Worm (Caenorhabditis elegans): ENCODE data around the gene col-102.
A peak's percentile ranks its signal among the peaks of the same experiment; 100 is the strongest.

The col-102 gene

DNA sequence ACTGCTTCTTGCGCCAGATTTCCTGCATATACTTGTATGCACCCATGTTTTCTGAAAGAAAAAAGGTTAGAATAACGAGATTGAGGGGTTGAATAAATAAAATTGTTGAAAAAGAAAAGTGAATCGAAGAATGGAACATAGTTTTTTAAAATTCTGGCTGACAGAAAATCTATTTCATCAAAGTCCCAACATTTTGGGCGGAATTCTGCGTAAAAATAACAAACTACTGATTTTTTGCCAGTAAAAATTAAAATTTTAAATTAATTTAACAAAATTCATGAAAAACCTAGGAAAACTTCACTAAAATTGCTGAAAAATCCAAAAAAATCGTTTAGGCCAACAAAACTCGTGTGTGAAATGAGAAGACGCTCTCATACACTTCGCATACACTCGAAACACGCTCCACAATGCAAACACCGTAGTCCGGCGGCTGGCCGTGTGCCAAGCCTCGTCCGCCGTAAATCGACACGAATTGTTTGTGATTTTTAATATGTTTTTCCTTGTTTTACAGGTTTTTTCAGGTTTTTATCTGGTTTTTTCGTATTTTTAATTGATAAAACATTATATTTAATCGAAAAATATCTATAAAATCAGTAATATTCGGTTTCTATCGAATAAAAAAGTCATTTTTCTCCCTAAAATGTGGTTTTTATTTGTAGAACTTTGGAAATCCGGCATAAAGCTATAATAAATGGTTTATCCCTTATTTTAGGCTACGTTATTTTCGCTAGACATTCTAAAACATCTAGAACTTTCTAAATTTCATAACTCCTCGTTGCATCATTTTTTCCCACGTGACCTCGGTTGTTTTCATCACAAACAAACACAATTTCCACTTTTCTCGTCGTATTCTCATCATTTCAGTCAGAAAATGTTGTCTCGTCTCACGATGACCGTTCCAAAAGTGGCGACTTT is 50.5 kb downstream of the col-102 start, which contains the start of the genes rpl-15 and K11H12.8 (continued):
- peak; percentile 100 for TF ChIP-seq pha-4 (tag; optimal IDR thresholded peaks at IDR 0.05)
- TF ChIP-seq lag-1 (GFP tag; IDR thresholded peaks at IDR 0.05): peak; percentile 90; the same call in 1 of the 2 replicates
- peak; percentile 93 for TF ChIP-seq F39B2.1 (GFP tag; IDR thresholded peaks at IDR 0.05)
- peak; percentile 96 for TF ChIP-seq aptf-2 (GFP tag; conservative IDR thresholded peaks at IDR 0.05)
- peak; percentile 99 for TF ChIP-seq egl-44 (GFP tag; IDR thresholded peaks at IDR 0.05)
- peak; percentile 94 for TF ChIP-seq hsf-1 (GFP tag; IDR thresholded peaks at IDR 0.05)
- peak; percentile 100 for TF ChIP-seq pbrm-1 (GFP tag; IDR thresholded peaks at IDR 0.05)
- TF ChIP-seq D2030.7 (GFP tag; IDR thresholded peaks at IDR 0.05): peak; percentile 99
- TF ChIP-seq madf-3 (GFP tag; IDR thresholded peaks at IDR 0.05): peak; percentile 99
- TF ChIP-seq ceh-100 (GFP tag; IDR thresholded peaks at IDR 0.05): peak; percentile 94
- TF ChIP-seq egrh-3 (GFP tag; IDR thresholded peaks at IDR 0.05): peak; percentile 92
- TF ChIP-seq Y67H2A.10 (GFP tag; conservative IDR thresholded peaks at IDR 0.05): peak; percentile 99
- peak; percentile 98 for TF ChIP-seq nhr-90 (tag; optimal IDR thresholded peaks at IDR 0.05)
- TF ChIP-seq xnd-1 (tag; optimal IDR thresholded peaks at IDR 0.05): peak; percentile 72
- peak; percentile 96 for TF ChIP-seq dpl-1 (GFP tag; optimal IDR thresholded peaks at IDR 0.05)
- peak; percentile 97 for TF ChIP-seq madf-10 (tag; optimal IDR thresholded peaks at IDR 0.05)
- peak; percentile 99 for TF ChIP-seq F23B12.7 (tag; optimal IDR thresholded peaks at IDR 0.05; ENCODE audit: insufficient read depth)
- TF ChIP-seq T07F8.4 (tag; optimal IDR thresholded peaks at IDR 0.05): peak; percentile 92
- TF ChIP-seq gei-17 (GFP tag; optimal IDR thresholded peaks at IDR 0.05): peak; percentile 92
- TF ChIP-seq let-526 (GFP tag; IDR thresholded peaks at IDR 0.05): peak; percentile 99
- peak; percentile 1 to 99 (median 93) for TF ChIP-seq lin-35 (GFP tag; optimal IDR thresholded peaks at IDR 0.05)
- peak; percentile 100 for TF ChIP-seq ztf-22 (GFP tag; optimal IDR thresholded peaks at IDR 0.05)
- peak; percentile 98 for TF ChIP-seq F49E8.2 (tag; optimal IDR thresholded peaks at IDR 0.05; ENCODE audit: insufficient read depth)
- no peak for TF ChIP-seq sdz-38 (tag; optimal IDR thresholded peaks at IDR 0.05)
- TF ChIP-seq chd-7 (tag; optimal IDR thresholded peaks at IDR 0.05): peak; percentile 98
- TF ChIP-seq attf-5 (GFP tag; optimal IDR thresholded peaks at IDR 0.05): peak; percentile 100
- TF ChIP-seq F22D6.2 (tag; optimal IDR thresholded peaks at IDR 0.05): no peak
- peak; percentile 99 for TF ChIP-seq Y79H2A.3 (GFP tag; conservative IDR thresholded peaks at IDR 0.05)
- TF ChIP-seq mxl-1 (tag; optimal IDR thresholded peaks at IDR 0.05): peak; percentile 64
- no peak for TF ChIP-seq hlh-26 (GFP tag; conservative IDR thresholded peaks at IDR 0.05)
- peak; percentile 96 for TF ChIP-seq him-1 (tag; optimal IDR thresholded peaks at IDR 0.05)
- peak; percentile 99 for TF ChIP-seq lin-54 (GFP tag; optimal IDR thresholded peaks at IDR 0.05)
- peak; percentile 91 for TF ChIP-seq attf-3 (GFP tag; conservative IDR thresholded peaks at IDR 0.05)
- TF ChIP-seq snpc-1.3 (tag; optimal IDR thresholded peaks at IDR 0.05; ENCODE audit: insufficient read depth): peak; percentile 99
- TF ChIP-seq madf-8 (GFP tag; conservative IDR thresholded peaks at IDR 0.05): peak; percentile 91
- TF ChIP-seq sptf-2 (GFP tag; optimal IDR thresholded peaks at IDR 0.05): peak; percentile 96
- TF ChIP-seq ceh-91 (GFP tag; IDR thresholded peaks at IDR 0.05): peak; percentile 98
- TF ChIP-seq nfya-2 (GFP tag; IDR thresholded peaks at IDR 0.05): peak; percentile 89
- TF ChIP-seq F57A8.1 (GFP tag; optimal IDR thresholded peaks at IDR 0.05): peak; percentile 96
- TF ChIP-seq ztf-28 (GFP tag; IDR thresholded peaks at IDR 0.05): peak; percentile 99
- TF ChIP-seq lsy-27 (tag; optimal IDR thresholded peaks at IDR 0.05; ENCODE audit: borderline replicate concordance, insufficient read depth): peak; percentile 69
- TF ChIP-seq repo-1 (tag; optimal IDR thresholded peaks at IDR 0.05): peak; percentile 99
- TF ChIP-seq fkh-3 (tag; optimal IDR thresholded peaks at IDR 0.05): peak; percentile 62
- peak; percentile 90 for TF ChIP-seq Y53F4B.3 (GFP tag; IDR thresholded peaks at IDR 0.05)
- peak; percentile 100 for TF ChIP-seq somi-1 (GFP tag; optimal IDR thresholded peaks at IDR 0.05)
- TF ChIP-seq tbp1 (GFP tag; optimal IDR thresholded peaks at IDR 0.05): peak; percentile 83
